Fruit fly (Drosophila melanogaster): ENCODE measurements around the gene Trs23.

Gene Trs23

dm6 chr2L:8700870-8701616, 15.0 kb downstream of the Trs23 start:
- no peak for TF ChIP-seq noc (tag; optimal IDR thresholded peaks at IDR 0.05)

DNA sequence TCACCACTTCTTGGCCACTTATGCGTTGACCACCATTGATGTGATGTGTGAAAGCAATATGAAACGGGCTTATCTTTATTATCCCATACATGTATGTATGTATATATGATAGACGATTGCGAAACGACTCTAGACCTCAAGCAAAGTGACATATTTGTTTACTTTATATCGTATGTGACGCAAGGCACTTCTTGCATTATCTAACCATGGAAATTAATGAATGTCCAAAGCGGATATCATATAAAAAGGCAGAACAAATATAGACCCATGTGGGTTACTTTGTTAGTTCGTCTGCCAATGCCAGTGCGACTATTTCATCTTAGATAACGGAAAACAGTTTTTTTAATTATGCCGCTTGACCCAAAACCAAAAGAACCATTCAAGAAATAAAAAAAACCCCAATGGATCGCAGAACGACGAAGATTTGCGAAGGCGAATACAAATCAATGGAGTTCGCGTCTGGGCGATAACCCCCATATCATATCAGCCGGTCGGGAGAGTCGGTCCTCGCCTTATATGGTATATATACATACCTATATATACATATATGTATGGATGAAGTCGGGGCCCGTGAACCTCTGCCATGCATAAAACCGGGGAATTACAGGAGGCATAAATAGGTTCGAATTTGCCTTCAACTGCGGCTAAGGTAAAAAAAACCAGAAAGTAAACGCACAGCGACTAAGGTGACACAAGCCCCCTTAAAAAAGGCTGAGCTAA, 17.0 kb downstream of the Trs23 start:
- no peak for TF ChIP-seq noc (tag; optimal IDR thresholded peaks at IDR 0.05)

DNA sequence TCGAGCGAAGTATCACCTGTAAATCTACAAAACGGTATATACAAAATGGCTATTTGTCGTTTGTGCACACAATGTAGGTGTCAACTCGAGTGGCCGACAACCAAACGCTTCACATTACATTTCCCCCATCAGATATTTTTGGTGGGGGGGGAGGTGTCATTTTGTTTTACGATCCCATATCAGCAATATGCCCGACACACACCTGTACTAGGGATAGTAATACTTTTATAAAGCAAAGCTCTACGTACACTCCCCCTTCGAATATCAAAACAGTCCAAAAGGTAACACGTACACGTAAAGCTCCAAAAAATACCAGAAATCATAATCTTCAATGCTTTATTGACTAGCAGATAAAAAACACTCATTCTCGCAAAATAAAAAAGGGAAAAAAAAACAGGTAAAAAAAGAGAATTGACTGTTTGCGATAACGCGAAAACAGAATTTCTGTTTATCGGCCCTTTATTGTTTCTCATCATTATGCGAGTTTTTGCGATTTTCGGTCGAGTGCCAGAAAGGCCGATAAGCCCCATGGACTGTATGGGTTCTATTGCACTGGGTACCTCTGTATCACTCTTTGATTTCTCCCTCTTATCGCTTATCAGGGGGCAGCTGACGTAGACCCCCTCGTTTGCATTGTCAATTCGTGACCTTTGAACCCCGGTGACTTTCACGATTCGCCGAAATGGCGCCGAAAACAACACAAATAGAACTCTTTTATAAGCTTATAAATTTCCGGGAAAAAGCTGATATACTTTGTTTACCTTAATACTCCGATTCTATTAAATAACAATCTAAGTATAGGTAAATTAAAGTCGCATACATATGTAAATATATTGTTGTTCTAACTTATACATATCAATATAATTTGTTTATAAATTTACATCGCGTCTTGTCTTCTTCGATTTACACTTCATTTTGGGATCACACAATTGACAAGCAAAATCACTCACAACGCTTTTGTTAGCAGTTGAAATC, 18.9 kb downstream of the Trs23 start, which contains the start of gene CatB:
Gene CatB (plus strand): TSS at position 925 of the 975 bp plus-strand sequence.
- TF ChIP-seq noc (tag; optimal IDR thresholded peaks at IDR 0.05): peak; percentile 72

DNA sequence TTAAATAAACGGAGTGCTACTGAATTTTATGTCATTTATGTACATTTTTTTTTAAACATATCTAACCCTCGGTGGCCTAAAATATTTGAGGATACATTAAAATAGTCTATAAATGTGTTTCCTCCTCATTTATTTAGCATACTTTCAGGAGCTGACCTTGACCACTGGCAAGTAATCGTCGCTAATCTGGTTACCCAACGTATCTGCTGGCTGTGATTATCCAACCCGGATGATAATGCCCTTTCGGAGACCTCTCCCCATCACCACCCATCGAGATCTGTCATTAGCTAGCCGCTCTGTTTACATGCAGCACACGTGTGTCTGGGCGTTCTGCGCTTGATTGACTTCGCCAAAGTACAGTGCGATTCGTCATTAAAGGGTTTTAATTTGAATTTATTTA, 21.5 kb downstream of the Trs23 start:
- TF ChIP-seq noc (tag; optimal IDR thresholded peaks at IDR 0.05): no peak

- no peak for TF ChIP-seq noc (tag; optimal IDR thresholded peaks at IDR 0.05)
Measured at dm6 chr2L:8708399-8709077, 22.5 kb downstream of the Trs23 start.

- no peak for TF ChIP-seq noc (tag; optimal IDR thresholded peaks at IDR 0.05)
Measured at dm6 chr2L:8709078-8709399, 23.0 kb downstream of the Trs23 start.

dm6 chr2L:8709413-8709812, 23.4 kb downstream of the Trs23 start, which contains the start of gene Hnf4:
Hnf4 (minus strand) TSS chr2L:8709611.
- peak; percentile 4 for TF ChIP-seq noc (tag; optimal IDR thresholded peaks at IDR 0.05)

DNA sequence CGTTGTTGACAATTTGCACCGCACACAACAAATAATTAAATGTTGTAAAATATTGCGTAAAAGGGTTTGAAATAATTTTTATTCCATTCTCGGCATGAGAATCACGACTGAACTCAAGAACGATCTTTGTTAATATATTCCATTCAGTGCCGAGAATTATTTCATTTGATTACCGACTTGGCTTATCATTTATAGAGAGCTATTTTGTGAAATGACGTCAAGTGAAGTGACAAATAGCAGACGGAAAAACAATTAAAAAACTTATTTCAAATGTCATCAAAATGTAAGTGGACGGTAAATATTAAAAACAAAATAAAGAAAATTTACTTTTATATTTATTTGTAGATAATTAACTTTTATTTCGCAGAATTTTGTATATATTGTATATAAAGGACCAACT, 28.5 kb downstream of the Trs23 start:
- TF ChIP-seq noc (tag; optimal IDR thresholded peaks at IDR 0.05): no peak

- TF ChIP-seq noc (tag; optimal IDR thresholded peaks at IDR 0.05): no peak
Measured at dm6 chr2L:8715454-8715853, 29.4 kb downstream of the Trs23 start.

dm6 chr2L:8716383-8716782, 30.4 kb downstream of the Trs23 start:
- TF ChIP-seq noc (tag; optimal IDR thresholded peaks at IDR 0.05): no peak

DNA sequence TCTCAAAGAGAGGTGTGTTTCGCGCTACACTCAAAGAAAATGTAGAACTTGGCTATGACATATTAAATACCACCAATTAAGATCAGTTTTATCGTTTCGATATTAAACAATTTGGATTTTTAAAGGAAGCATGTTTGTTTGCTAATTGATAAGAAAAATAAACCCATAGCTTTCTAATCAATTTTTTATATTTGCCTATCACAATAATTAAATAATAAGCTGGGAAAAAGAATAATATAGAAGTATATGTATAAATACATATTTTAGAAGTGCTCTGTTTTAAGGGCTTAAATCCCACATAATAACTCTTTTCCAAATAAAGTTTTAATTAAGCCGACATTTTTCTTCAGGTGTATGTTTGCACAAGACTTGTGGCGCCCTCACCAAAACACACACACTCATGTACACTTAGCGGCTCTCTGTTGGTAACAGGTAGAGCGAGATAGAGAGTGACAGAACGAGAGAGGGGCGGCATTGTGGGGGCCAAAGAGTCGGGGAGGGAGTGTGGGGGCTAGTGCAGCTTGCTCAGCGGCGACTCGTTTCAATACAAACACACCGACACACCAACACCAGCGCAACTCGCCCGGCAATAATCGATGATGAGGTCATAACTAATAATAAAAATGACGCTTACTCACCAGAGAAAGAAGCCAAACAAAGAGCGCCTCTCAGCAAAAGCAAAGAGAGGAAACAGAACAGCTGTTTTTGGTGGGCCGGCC, 31.7 kb downstream of the Trs23 start:
- TF ChIP-seq noc (tag; optimal IDR thresholded peaks at IDR 0.05): peak; percentile 98

DNA sequence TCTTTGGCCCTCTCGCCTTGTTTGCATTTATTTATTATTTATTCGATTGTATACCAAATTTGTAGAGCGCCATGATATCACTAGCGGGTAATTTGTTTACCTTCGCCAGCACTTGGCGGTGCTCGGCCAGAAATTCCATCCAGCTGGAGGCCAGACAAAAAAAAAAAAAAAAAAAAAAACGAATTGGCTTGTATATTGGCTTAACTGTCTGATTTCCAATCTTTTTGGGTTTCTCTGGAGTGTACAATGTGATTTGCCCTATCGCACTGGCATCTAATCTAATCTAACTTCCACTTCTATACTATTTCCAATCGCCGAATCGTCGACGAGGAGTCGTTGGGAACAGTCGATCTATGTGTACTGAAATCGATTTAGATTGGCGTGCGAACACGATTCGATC, 33.7 kb downstream of the Trs23 start:
- peak; percentile 57 for TF ChIP-seq noc (tag; optimal IDR thresholded peaks at IDR 0.05)

DNA sequence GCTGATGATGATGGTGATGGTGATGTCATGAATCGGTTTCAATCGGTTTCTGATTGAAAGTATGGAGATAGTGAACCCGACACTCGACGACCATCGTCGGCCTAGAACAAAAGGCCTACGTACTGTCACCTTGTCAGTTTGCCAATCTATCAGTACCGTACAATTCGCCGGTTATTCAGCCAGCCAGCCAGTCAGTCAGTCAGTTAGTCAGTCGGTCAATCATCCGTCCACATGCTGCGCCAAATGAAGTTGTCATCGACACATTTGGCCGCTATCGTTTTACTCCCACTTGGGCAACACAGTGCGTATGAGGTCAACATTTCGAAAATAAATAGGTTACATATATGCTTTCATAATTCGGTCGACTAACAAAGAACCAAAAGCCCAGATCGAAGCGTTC, 35.0 kb downstream of the Trs23 start:
- no peak for TF ChIP-seq noc (tag; optimal IDR thresholded peaks at IDR 0.05)

dm6 chr2L:8732702-8733101, 46.7 kb downstream of the Trs23 start:
- peak; percentile 40 for TF ChIP-seq noc (tag; optimal IDR thresholded peaks at IDR 0.05)

DNA sequence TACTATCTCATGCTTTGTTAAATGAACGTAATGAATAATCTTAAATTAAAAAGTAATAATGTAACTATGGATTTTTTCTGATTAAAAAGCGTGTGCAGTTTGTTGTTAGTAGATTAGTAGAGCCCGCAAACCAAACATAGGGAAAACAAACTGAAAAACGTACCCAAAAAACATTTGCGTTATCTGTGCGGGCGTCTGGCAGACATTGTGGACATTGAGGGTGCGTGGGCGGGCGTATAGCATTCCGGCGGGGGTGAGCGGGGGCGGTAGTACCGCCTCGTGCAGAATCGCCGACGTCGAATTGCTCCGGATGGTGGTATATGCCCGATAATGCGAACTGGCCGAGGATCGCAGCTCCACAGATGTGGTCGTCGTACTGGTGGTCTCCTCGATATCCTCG, 48.3 kb downstream of the Trs23 start:
- no peak for TF ChIP-seq noc (tag; optimal IDR thresholded peaks at IDR 0.05)
